Worm (Caenorhabditis elegans) whole organism, midembryonic: ENCODE results near the gene endu-2.
A peak's percentile ranks its signal among the peaks of the same experiment; 100 is the strongest.

Experiments used
- T22C8.4 ChIP-seq: fragments of 200-800 bp; sonication (Bioruptor generic); IDR thresholded peaks from 2 replicates; pipeline ENCODE4 v1.3.6; 2022; ENCODE audit warnings: missing genetic modification characterization, missing compliant biosample characterization
- cog-1 ChIP-seq: sonication (generic microtip); optimal IDR thresholded peaks from 2 replicates; lab custom pipeline; 2016; ENCODE audit warnings: missing genetic modification characterization, missing compliant biosample characterization
- flt-1 ChIP-seq: fragments of 200-800 bp; sonication (Bioruptor generic); IDR thresholded peaks from 2 replicates; pipeline ENCODE4 v1.3.6; 2022; ENCODE audit warnings: missing genetic modification characterization, missing compliant biosample characterization
- klf-2 ChIP-seq: fragments of 200-800 bp; sonication (Bioruptor generic); conservative IDR thresholded peaks from 2 replicates; pipeline ENCODE4 v1.3.6; 2022; ENCODE audit warnings: missing genetic modification reagents, missing genetic modification characterization, missing compliant biosample characterization
- tab-1 ChIP-seq: fragments of 200-800 bp; sonication (Bioruptor generic); IDR thresholded peaks from 2 replicates; pipeline ENCODE4 v1.3.6; 2022; ENCODE audit warnings: missing genetic modification characterization, missing compliant biosample characterization

ce11 chrX:8201210-8201609, 40.9 kb upstream of the endu-2 start:
- no peak for TF ChIP-seq klf-2 (GFP tag; lab: Robert Waterston, UW)
- TF ChIP-seq cog-1, result no peak
- 0 out of 2 replicates have a peak, but pooled peaks have one; percentile 57 for TF ChIP-seq flt-1 (GFP tag; lab: Robert Waterston, UW)
- no peak for TF ChIP-seq T22C8.4 (GFP tag; lab: Robert Waterston, UW)
- no peak for TF ChIP-seq tab-1 (GFP tag; lab: Robert Waterston, UW)
